Fruit fly (Drosophila melanogaster) S2 (cell line): ENCODE measurements around the gene RhoBTB.

ENCODE experiments used
- CG8478 ChIP-seq: fragments of >200 bp; optimal IDR thresholded peaks from 2 replicates; lab custom pipeline; 2018
- CTCF ChIP-seq, 2 experiments: fragments of >200 bp; optimal IDR thresholded peaks; 2 replicates each; lab custom pipeline; 2018

DNA sequence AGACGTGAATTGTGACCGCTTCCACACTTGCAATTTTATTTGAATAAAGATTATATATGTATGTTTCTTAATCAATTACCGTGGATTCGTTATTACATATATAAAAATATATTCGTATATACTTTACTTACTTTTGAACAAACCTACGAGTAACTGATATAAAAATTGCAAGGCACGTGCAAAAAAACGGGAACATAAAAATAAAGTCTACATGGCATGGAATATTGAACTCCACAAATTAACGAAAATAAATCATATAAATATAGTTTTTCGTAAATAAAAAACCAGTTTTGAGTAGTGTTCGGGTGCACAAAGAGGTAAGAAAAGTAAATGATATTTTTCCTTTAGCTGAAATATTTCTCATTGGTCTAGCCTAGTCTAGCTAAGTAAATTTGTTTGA lies 33.7 kb upstream of the RhoBTB start, which contains the start of gene Spn77Bc:
- TF ChIP-seq CG8478 (lab: Kevin White, UChicago) (no peak), CTCF (optimal IDR thresholded peaks at IDR 0.05; lab: Kevin White, UChicago) (no peak)
